Worm (Caenorhabditis elegans): ENCODE measurements around the gene eff-1.

DNA sequence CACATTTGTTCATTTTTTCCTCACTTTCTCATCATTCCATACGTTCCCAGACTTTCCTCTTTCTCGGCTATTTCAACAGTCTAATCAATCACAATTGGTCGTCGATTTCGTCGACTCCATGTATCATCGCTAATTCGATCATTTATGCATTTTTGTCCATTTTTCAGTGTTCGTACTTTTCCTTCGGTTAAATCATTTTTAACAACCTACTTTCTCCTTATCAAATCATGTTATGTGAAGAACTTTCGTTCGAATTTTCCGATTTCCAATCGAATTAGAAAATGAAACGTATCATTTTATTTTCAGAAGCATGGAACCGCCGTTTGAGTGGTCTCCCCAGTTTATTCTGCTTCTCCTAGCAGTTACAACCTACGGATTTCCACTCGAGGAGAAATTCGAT is at the start of gene eff-1:
- TF ChIP-seq flt-1 (GFP tag; IDR thresholded peaks at IDR 0.05): no peak
- no peak for TF ChIP-seq T22C8.4 (GFP tag; IDR thresholded peaks at IDR 0.05)
- no peak for TF ChIP-seq cog-1 (tag; optimal IDR thresholded peaks at IDR 0.05)
- no peak for TF ChIP-seq ztf-29 (GFP tag; IDR thresholded peaks at IDR 0.05)
- no peak for TF ChIP-seq ztf-23 (GFP tag; IDR thresholded peaks at IDR 0.05)

Measured in whole organism, midembryonic.